Worm (Caenorhabditis elegans): ENCODE measurements around the gene hpk-1.

Gene hpk-1

ce11 chrX:4190537-4191144 is 26.4 kb downstream of the hpk-1 start, which contains the start of gene vha-12 (continued):
- peak; percentile 70 for TF ChIP-seq dve-1 (tag; optimal IDR thresholded peaks at IDR 0.05)
- no peak for TF ChIP-seq C38D4.7 (GFP tag; optimal IDR thresholded peaks at IDR 0.05)
- TF ChIP-seq F13H6.1 (tag; optimal IDR thresholded peaks at IDR 0.05): no peak
- no peak for TF ChIP-seq npax-4 (tag; optimal IDR thresholded peaks at IDR 0.05)
- TF ChIP-seq odd-2 (tag; optimal IDR thresholded peaks at IDR 0.05): no peak
- TF ChIP-seq syd-9 (tag; optimal IDR thresholded peaks at IDR 0.05): no peak
- TF ChIP-seq gmeb-2 (tag; optimal IDR thresholded peaks at IDR 0.05): no peak
- TF ChIP-seq C08G9.2 (tag; optimal IDR thresholded peaks at IDR 0.05): no peak
- no peak for TF ChIP-seq mec-3 (tag; optimal IDR thresholded peaks at IDR 0.05; ENCODE audit: borderline replicate concordance)
- TF ChIP-seq unc-55 (GFP tag; optimal IDR thresholded peaks at IDR 0.05): peak; percentile 66
- no peak for TF ChIP-seq fkh-10 (GFP tag; optimal IDR thresholded peaks at IDR 0.05)
- TF ChIP-seq ceh-18 (tag; optimal IDR thresholded peaks at IDR 0.05): peak; percentile 64
- TF ChIP-seq ceh-19 (GFP tag; optimal IDR thresholded peaks at IDR 0.05): no peak
- peak; percentile 82 for TF ChIP-seq unc-42 (tag; optimal IDR thresholded peaks at IDR 0.05)
- no peak for TF ChIP-seq unc-3 (GFP tag; conservative IDR thresholded peaks at IDR 0.05)
- TF ChIP-seq unc-3 (tag; optimal IDR thresholded peaks at IDR 0.05): no peak
- peak; percentile 51 for TF ChIP-seq hlh-30 (tag; optimal IDR thresholded peaks at IDR 0.05; ENCODE audit: insufficient read depth)
- peak; percentile 29 for TF ChIP-seq ceh-2 (tag; optimal IDR thresholded peaks at IDR 0.05)
- no peak for TF ChIP-seq ceh-45 (GFP tag; IDR thresholded peaks at IDR 0.05)
- TF ChIP-seq ets-4 (tag; optimal IDR thresholded peaks at IDR 0.05): peak; percentile 77
- TF ChIP-seq pax-1 (tag; optimal IDR thresholded peaks at IDR 0.05): peak; percentile 76
- peak; percentile 83 for TF ChIP-seq tbx-2 (tag; optimal IDR thresholded peaks at IDR 0.05)
- no peak for TF ChIP-seq T23F11.4 (GFP tag; optimal IDR thresholded peaks at IDR 0.05)
- TF ChIP-seq ahr-1 (tag; optimal IDR thresholded peaks at IDR 0.05): no peak
- TF ChIP-seq pros-1 (tag; optimal IDR thresholded peaks at IDR 0.05): peak; percentile 76
- TF ChIP-seq ceh-30 (tag; optimal IDR thresholded peaks at IDR 0.05): no peak
- no peak for TF ChIP-seq che-1 (tag; optimal IDR thresholded peaks at IDR 0.05)
- TF ChIP-seq hlh-6 (tag; optimal IDR thresholded peaks at IDR 0.05): no peak
- TF ChIP-seq hlh-15 (tag; optimal IDR thresholded peaks at IDR 0.05): no peak
- TF ChIP-seq hlh-8 (tag; optimal IDR thresholded peaks at IDR 0.05): no peak
- peak; percentile 87 for TF ChIP-seq ceh-31 (tag; optimal IDR thresholded peaks at IDR 0.05)
- no peak for TF ChIP-seq fax-1 (tag; optimal IDR thresholded peaks at IDR 0.05)
- TF ChIP-seq nfya-1 (tag; optimal IDR thresholded peaks at IDR 0.05): peak; percentile 86
- TF ChIP-seq Y22D7AL.16 (tag; optimal IDR thresholded peaks at IDR 0.05): no peak
- TF ChIP-seq ceh-48 (tag; optimal IDR thresholded peaks at IDR 0.05): no peak
- TF ChIP-seq sox-4 (tag; optimal IDR thresholded peaks at IDR 0.05): no peak
- no peak for TF ChIP-seq hlh-13 (GFP tag; optimal IDR thresholded peaks at IDR 0.05)
- peak; percentile 18 for TF ChIP-seq ceh-14 (tag; optimal IDR thresholded peaks at IDR 0.05)
- TF ChIP-seq pat-9 (tag; optimal IDR thresholded peaks at IDR 0.05): no peak

- TF ChIP-seq C38D4.7 (GFP tag; optimal IDR thresholded peaks at IDR 0.05) (no peak), ceh-31 (tag; optimal IDR thresholded peaks at IDR 0.05) (no peak), fkh-10 (GFP tag; optimal IDR thresholded peaks at IDR 0.05) (no peak), madf-2 (tag; optimal IDR thresholded peaks at IDR 0.05) (no peak), hlh-8 (tag; optimal IDR thresholded peaks at IDR 0.05) (no peak), ttx-3 (tag; optimal IDR thresholded peaks at IDR 0.05) (no peak), lin-11 (tag; optimal IDR thresholded peaks at IDR 0.05) (no peak), eyg-1 (tag; optimal IDR thresholded peaks at IDR 0.05) (no peak), C08G9.2 (tag; optimal IDR thresholded peaks at IDR 0.05) (no peak), ceh-30 (tag; optimal IDR thresholded peaks at IDR 0.05) (no peak), nfya-1 (tag; optimal IDR thresholded peaks at IDR 0.05) (no peak), pqm-1 (tag; optimal IDR thresholded peaks at IDR 0.05) (no peak), mec-3 (tag; optimal IDR thresholded peaks at IDR 0.05; ENCODE audit: borderline replicate concordance) (no peak), dve-1 (tag; optimal IDR thresholded peaks at IDR 0.05) (no peak), ceh-18 (tag; optimal IDR thresholded peaks at IDR 0.05) (no peak), T23F11.4 (GFP tag; optimal IDR thresholded peaks at IDR 0.05) (no peak), fax-1 (tag; optimal IDR thresholded peaks at IDR 0.05) (no peak), F13H6.1 (tag; optimal IDR thresholded peaks at IDR 0.05) (no peak)
These were observed 30.4 kb downstream of the hpk-1 start, which contains the start of gene mrp-6 for ce11 chrX:4186656-4187055. TSS of gene mrp-6 (minus strand) at chrX:4186756.
